Fruit fly (Drosophila melanogaster): ENCODE measurements around the gene CG14427.
A peak's percentile ranks its signal among the peaks of the same experiment; 100 is the strongest.

The CG14427 gene

dm6 chrX:6995258-6995657 lies 45.1 kb upstream of the CG14427 start:
- no peak for TF ChIP-seq fd96Ca (GFP tag; IDR thresholded peaks at IDR 0.05)
- TF ChIP-seq EcR (GFP tag; optimal IDR thresholded peaks at IDR 0.05): no peak
- TF ChIP-seq Ets98B (GFP tag; IDR thresholded peaks at IDR 0.05): no peak
- no peak for TF ChIP-seq CG14655 (GFP tag; optimal IDR thresholded peaks at IDR 0.05)
- no peak for TF ChIP-seq CG4496 (GFP tag; IDR thresholded peaks at IDR 0.05)
- TF ChIP-seq CG17806 (tag; optimal IDR thresholded peaks at IDR 0.05): no peak
- TF ChIP-seq rn (GFP tag; IDR thresholded peaks at IDR 0.05): no peak
- TF ChIP-seq CG34367 (tag; optimal IDR thresholded peaks at IDR 0.05): no peak
- no peak for TF ChIP-seq CG8301 (tag; optimal IDR thresholded peaks at IDR 0.05)
- no peak for TF ChIP-seq gl (tag; optimal IDR thresholded peaks at IDR 0.05)
- TF ChIP-seq Snoo (tag; optimal IDR thresholded peaks at IDR 0.05): no peak
- no peak for TF ChIP-seq CG9948 (tag; optimal IDR thresholded peaks at IDR 0.05)
- no peak for TF ChIP-seq CG12605 (GFP tag; IDR thresholded peaks at IDR 0.05)
- no peak for TF ChIP-seq CG15710 (tag; optimal IDR thresholded peaks at IDR 0.05)
- TF ChIP-seq CG10348 (GFP tag; IDR thresholded peaks at IDR 0.05): no peak
- no peak for TF ChIP-seq D1 (tag; optimal IDR thresholded peaks at IDR 0.05)
- TF ChIP-seq Pif1A (GFP tag; optimal IDR thresholded peaks at IDR 0.05): no peak
- no peak for TF ChIP-seq CG8159 (tag; optimal IDR thresholded peaks at IDR 0.05)

- no peak for TF ChIP-seq fd96Ca (GFP tag; IDR thresholded peaks at IDR 0.05)
- TF ChIP-seq CG8301 (tag; optimal IDR thresholded peaks at IDR 0.05): no peak
- TF ChIP-seq CG14655 (GFP tag; optimal IDR thresholded peaks at IDR 0.05): no peak
- no peak for TF ChIP-seq CG9948 (tag; optimal IDR thresholded peaks at IDR 0.05)
Observed at dm6 chrX:6996130-6996529, 44.3 kb upstream of the CG14427 start.

dm6 chrX:6996965-6997652 lies 43.3 kb upstream of the CG14427 start:
- no peak for TF ChIP-seq Pif1B (GFP tag; optimal IDR thresholded peaks at IDR 0.05)
- no peak for TF ChIP-seq Snoo (tag; optimal IDR thresholded peaks at IDR 0.05)
- no peak for TF ChIP-seq CG12605 (GFP tag; IDR thresholded peaks at IDR 0.05)
- TF ChIP-seq CG4496 (GFP tag; IDR thresholded peaks at IDR 0.05): no peak
- no peak for TF ChIP-seq CG34367 (tag; optimal IDR thresholded peaks at IDR 0.05)
- TF ChIP-seq fd96Ca (GFP tag; IDR thresholded peaks at IDR 0.05): no peak
- no peak for TF ChIP-seq CG17806 (tag; optimal IDR thresholded peaks at IDR 0.05)
- no peak for TF ChIP-seq Pif1A (GFP tag; optimal IDR thresholded peaks at IDR 0.05)
- no peak for TF ChIP-seq CG15710 (tag; optimal IDR thresholded peaks at IDR 0.05)
- no peak for TF ChIP-seq Ets98B (GFP tag; IDR thresholded peaks at IDR 0.05)
- TF ChIP-seq CG14655 (GFP tag; optimal IDR thresholded peaks at IDR 0.05): no peak
- no peak for TF ChIP-seq CG8301 (tag; optimal IDR thresholded peaks at IDR 0.05)
- no peak for TF ChIP-seq D1 (tag; optimal IDR thresholded peaks at IDR 0.05)
- no peak for TF ChIP-seq CG8159 (tag; optimal IDR thresholded peaks at IDR 0.05)
- TF ChIP-seq EcR (GFP tag; optimal IDR thresholded peaks at IDR 0.05): no peak
- TF ChIP-seq CG13204 (GFP tag; optimal IDR thresholded peaks at IDR 0.05): no peak
- no peak for TF ChIP-seq CG32121 (GFP tag; IDR thresholded peaks at IDR 0.05)
- TF ChIP-seq rn (GFP tag; IDR thresholded peaks at IDR 0.05): no peak
- TF ChIP-seq CG10348 (GFP tag; IDR thresholded peaks at IDR 0.05): no peak

dm6 chrX:6997653-6998491 lies 42.5 kb upstream of the CG14427 start:
- TF ChIP-seq CG14655 (GFP tag; optimal IDR thresholded peaks at IDR 0.05) (peak; percentile 88), CG9948 (tag; optimal IDR thresholded peaks at IDR 0.05) (peak; percentile 88), gl (tag; optimal IDR thresholded peaks at IDR 0.05) (peak; percentile 11), EcR (GFP tag; optimal IDR thresholded peaks at IDR 0.05) (no peak), fd96Ca (GFP tag; IDR thresholded peaks at IDR 0.05) (peak; percentile 64; the same call in 1 of the 3 replicates), rn (GFP tag; IDR thresholded peaks at IDR 0.05) (peak; percentile 52; the same call in 1 of the 2 replicates), CG15710 (tag; optimal IDR thresholded peaks at IDR 0.05) (peak; percentile 92), CG13204 (GFP tag; optimal IDR thresholded peaks at IDR 0.05) (peak; percentile 58), Pif1A (GFP tag; optimal IDR thresholded peaks at IDR 0.05) (peak; percentile 65), Snoo (tag; optimal IDR thresholded peaks at IDR 0.05) (peak; percentile 76), Ets98B (GFP tag; IDR thresholded peaks at IDR 0.05) (peak; percentile 69), CG10348 (GFP tag; IDR thresholded peaks at IDR 0.05) (0 out of 2 replicates have a peak, but pooled peaks have one; percentile 17), CG4496 (GFP tag; IDR thresholded peaks at IDR 0.05) (peak; percentile 89), D1 (tag; optimal IDR thresholded peaks at IDR 0.05) (peak; percentile 64), CG8301 (tag; optimal IDR thresholded peaks at IDR 0.05) (peak; percentile 81), CG12605 (GFP tag; IDR thresholded peaks at IDR 0.05) (peak; percentile 77), CG17806 (tag; optimal IDR thresholded peaks at IDR 0.05) (peak; percentile 89), CG32121 (GFP tag; IDR thresholded peaks at IDR 0.05) (peak; percentile 74), CG8159 (tag; optimal IDR thresholded peaks at IDR 0.05) (peak; percentile 93), CG34367 (tag; optimal IDR thresholded peaks at IDR 0.05) (peak; percentile 89), Pif1B (GFP tag; optimal IDR thresholded peaks at IDR 0.05) (peak; percentile 66)

dm6 chrX:6998492-6998852 lies 41.9 kb upstream of the CG14427 start, which contains the start of gene Inx2:
Inx2 (plus strand) TSS chrX:6998672.
- no peak for TF ChIP-seq CG9948 (tag; optimal IDR thresholded peaks at IDR 0.05)
- no peak for TF ChIP-seq D1 (tag; optimal IDR thresholded peaks at IDR 0.05)
- peak; percentile 58 for TF ChIP-seq Pif1A (GFP tag; optimal IDR thresholded peaks at IDR 0.05)
- no peak for TF ChIP-seq CG17806 (tag; optimal IDR thresholded peaks at IDR 0.05)
- TF ChIP-seq CG34367 (tag; optimal IDR thresholded peaks at IDR 0.05): no peak
- peak; percentile 63 for TF ChIP-seq CG32121 (GFP tag; IDR thresholded peaks at IDR 0.05)
- TF ChIP-seq CG10348 (GFP tag; IDR thresholded peaks at IDR 0.05): no peak
- TF ChIP-seq CG13204 (GFP tag; optimal IDR thresholded peaks at IDR 0.05): peak; percentile 58
- TF ChIP-seq CG8159 (tag; optimal IDR thresholded peaks at IDR 0.05): no peak
- no peak for TF ChIP-seq Snoo (tag; optimal IDR thresholded peaks at IDR 0.05)
- TF ChIP-seq rn (GFP tag; IDR thresholded peaks at IDR 0.05): no peak
- no peak for TF ChIP-seq CG14655 (GFP tag; optimal IDR thresholded peaks at IDR 0.05)
- no peak for TF ChIP-seq Pif1B (GFP tag; optimal IDR thresholded peaks at IDR 0.05)
- TF ChIP-seq gl (tag; optimal IDR thresholded peaks at IDR 0.05): peak; percentile 56
- TF ChIP-seq CG8301 (tag; optimal IDR thresholded peaks at IDR 0.05): no peak
- TF ChIP-seq EcR (GFP tag; optimal IDR thresholded peaks at IDR 0.05): peak; percentile 64
- no peak for TF ChIP-seq CG15710 (tag; optimal IDR thresholded peaks at IDR 0.05)
- peak; percentile 80 for TF ChIP-seq CG12605 (GFP tag; IDR thresholded peaks at IDR 0.05)
- peak; percentile 76; the same call in 2 of the 3 replicates for TF ChIP-seq CG4496 (GFP tag; IDR thresholded peaks at IDR 0.05)
- TF ChIP-seq Ets98B (GFP tag; IDR thresholded peaks at IDR 0.05): peak; percentile 78
- TF ChIP-seq fd96Ca (GFP tag; IDR thresholded peaks at IDR 0.05): 0 out of 3 replicates have a peak, but pooled peaks have one; percentile 28

All from whole organism, pupa.